ENCODE assay signal across 4 fruit fly cellular contexts in genomic region chrX:873739-874138, dm6.
TF ChIP-seq lines count a peak whose summit lies in the region.

No protein-coding gene starts in this region.

- no peak for TF ChIP-seq CTCF in whole organism, embryonic (GFP tag; optimal IDR thresholded peaks at IDR 0.05; lab: Kevin White, UChicago)

TF ChIP-seq in whole organism, embryonic, 481 proteins besides CTCF, POLR2A, EP300 and RAD21 (continues in another document):
- TF ChIP-seq CG30403 (GFP tag; optimal IDR thresholded peaks at IDR 0.05; lab: Kevin White, UChicago) (peak; percentile 13), cwo (GFP tag; optimal IDR thresholded peaks at IDR 0.05; lab: Kevin White, UChicago) (peak; percentile 18), usp (GFP tag; optimal IDR thresholded peaks at IDR 0.05; lab: Kevin White, UChicago) (no peak), Blimp-1 (GFP tag; optimal IDR thresholded peaks at IDR 0.05; lab: Kevin White, UChicago) (peak; percentile 22), unpg (GFP tag; optimal IDR thresholded peaks at IDR 0.05; lab: Kevin White, UChicago) (peak; percentile 29), CG11504 (tag; optimal IDR thresholded peaks at IDR 0.05; lab: Kevin White, UChicago) (peak; percentile 55), CG15269 (tag; optimal IDR thresholded peaks at IDR 0.05; lab: Kevin White, UChicago) (peak; percentile 34), CG43689 (GFP tag; IDR thresholded peaks at IDR 0.05; lab: Robert Waterston, UW) (no peak), Ets65A (GFP tag; lab: Kevin White, UChicago) (peak; percentile 89), amos (GFP tag; IDR thresholded peaks at IDR 0.05; lab: Robert Waterston, UW; ENCODE audit: partially characterized antibody) (no peak), Ptx1 (GFP tag; IDR thresholded peaks at IDR 0.05; lab: Robert Waterston, UW) (peak; percentile 32; the same call in 1 of the 2 replicates), Meics (GFP tag; optimal IDR thresholded peaks at IDR 0.05; lab: Kevin White, UChicago) (peak; percentile 32), CG4707 (GFP tag; optimal IDR thresholded peaks at IDR 0.05; lab: Kevin White, UChicago) (no peak), Med (GFP tag; lab: Kevin White, UChicago) (peak; percentile 81), CG31441 (GFP tag; IDR thresholded peaks at IDR 0.05; lab: Robert Waterston, UW) (0 out of 2 replicates have a peak, but pooled peaks have one; percentile 30), tll (GFP tag; optimal IDR thresholded peaks at IDR 0.05; lab: Kevin White, UChicago) (no peak), her (GFP tag; optimal IDR thresholded peaks at IDR 0.05; lab: Kevin White, UChicago) (no peak), Hr51 (GFP tag; optimal IDR thresholded peaks at IDR 0.05; lab: Kevin White, UChicago) (peak in 1 of 2 experiments; percentile 27), mirr (GFP tag; optimal IDR thresholded peaks at IDR 0.05; lab: Kevin White, UChicago) (no peak), jumu (GFP tag; optimal IDR thresholded peaks at IDR 0.05; lab: Kevin White, UChicago) (peak; percentile 4), CG14965 (GFP tag; optimal IDR thresholded peaks at IDR 0.05; lab: Kevin White, UChicago; ENCODE audit: borderline replicate concordance) (no peak), ham (GFP tag; IDR thresholded peaks at IDR 0.05; lab: Robert Waterston, UW) (no peak), CG10267 (tag; optimal IDR thresholded peaks at IDR 0.05; lab: Kevin White, UChicago) (no peak)

TF ChIP-seq in whole organism, prepupa, 60 proteins besides CTCF, POLR2A, EP300 and RAD21 (continues in another document):
- peak; percentile 1 for TF ChIP-seq CG6808 (GFP tag; optimal IDR thresholded peaks at IDR 0.05; lab: Kevin White, UChicago)
- TF ChIP-seq Hr39 (GFP tag; optimal IDR thresholded peaks at IDR 0.05; lab: Kevin White, UChicago) = peak; percentile 11
- TF ChIP-seq net (GFP tag; optimal IDR thresholded peaks at IDR 0.05; lab: Kevin White, UChicago) = peak; percentile 13
- TF ChIP-seq Eip78C (GFP tag; lab: Kevin White, UChicago) = peak; percentile 72
- TF ChIP-seq Ets96B (tag; optimal IDR thresholded peaks at IDR 0.05; lab: Kevin White, UChicago) = peak; percentile 0
- TF ChIP-seq CG32006 (GFP tag; optimal IDR thresholded peaks at IDR 0.05; lab: Kevin White, UChicago) = peak; percentile 4
- peak; percentile 38 for TF ChIP-seq cyc (GFP tag; optimal IDR thresholded peaks at IDR 0.05; lab: Kevin White, UChicago)
- peak; percentile 5 for TF ChIP-seq CG8632 (GFP tag; optimal IDR thresholded peaks at IDR 0.05; lab: Kevin White, UChicago)
- TF ChIP-seq dac (GFP tag; optimal IDR thresholded peaks at IDR 0.05; lab: Kevin White, UChicago) = no peak
- TF ChIP-seq acj6 (GFP tag; optimal IDR thresholded peaks at IDR 0.05; lab: Kevin White, UChicago) = peak; percentile 17
- no peak for TF ChIP-seq esn (GFP tag; optimal IDR thresholded peaks at IDR 0.05; lab: Kevin White, UChicago)
- peak; percentile 21 for TF ChIP-seq lz (GFP tag; optimal IDR thresholded peaks at IDR 0.05; lab: Kevin White, UChicago)
- no peak for TF ChIP-seq Blimp-1 (GFP tag; optimal IDR thresholded peaks at IDR 0.05; lab: Kevin White, UChicago)
- no peak for TF ChIP-seq vri (GFP tag; optimal IDR thresholded peaks at IDR 0.05; lab: Kevin White, UChicago)
- TF ChIP-seq Smox (GFP tag; optimal IDR thresholded peaks at IDR 0.05; lab: Kevin White, UChicago) = peak; percentile 14
- TF ChIP-seq CG7368 (GFP tag; optimal IDR thresholded peaks at IDR 0.05; lab: Kevin White, UChicago) = peak; percentile 10
- peak; percentile 12 for TF ChIP-seq CG3032 (tag; optimal IDR thresholded peaks at IDR 0.05; lab: Kevin White, UChicago)
- no peak for TF ChIP-seq CG9139 (GFP tag; optimal IDR thresholded peaks at IDR 0.05; lab: Kevin White, UChicago)
- TF ChIP-seq Gug (GFP tag; IDR thresholded peaks at IDR 0.05; lab: Robert Waterston, UW) = 0 out of 2 replicates have a peak, but pooled peaks have one; percentile 15
- TF ChIP-seq eg (GFP tag; IDR thresholded peaks at IDR 0.05; lab: Robert Waterston, UW) = 0 out of 3 replicates have a peak, but pooled peaks have one; percentile 26
- TF ChIP-seq CG10669 (GFP tag; optimal IDR thresholded peaks at IDR 0.05; lab: Kevin White, UChicago) = peak; percentile 12
- TF ChIP-seq CG34406 (GFP tag; optimal IDR thresholded peaks at IDR 0.05; lab: Kevin White, UChicago) = peak; percentile 8
- no peak for TF ChIP-seq fd85E (GFP tag; optimal IDR thresholded peaks at IDR 0.05; lab: Kevin White, UChicago)

TF ChIP-seq in whole organism, pupa, 21 proteins besides CTCF, POLR2A, EP300 and RAD21:
- TF ChIP-seq EcR (GFP tag; optimal IDR thresholded peaks at IDR 0.05; lab: Kevin White, UChicago) = no peak
- no peak for TF ChIP-seq fd96Ca (GFP tag; IDR thresholded peaks at IDR 0.05; lab: Robert Waterston, UW)
- 0 out of 3 replicates have a peak, but pooled peaks have one; percentile 22 for TF ChIP-seq CG4496 (GFP tag; IDR thresholded peaks at IDR 0.05; lab: Robert Waterston, UW)
- peak; percentile 27 for TF ChIP-seq CG15710 (tag; optimal IDR thresholded peaks at IDR 0.05; lab: Kevin White, UChicago)
- no peak for TF ChIP-seq Snoo (tag; optimal IDR thresholded peaks at IDR 0.05; lab: Kevin White, UChicago)
- peak; percentile 27 for TF ChIP-seq Pif1A (GFP tag; optimal IDR thresholded peaks at IDR 0.05; lab: Kevin White, UChicago)
- peak; percentile 42 for TF ChIP-seq CG8159 (tag; optimal IDR thresholded peaks at IDR 0.05; lab: Kevin White, UChicago)
- peak; percentile 15 for TF ChIP-seq CG14655 (GFP tag; optimal IDR thresholded peaks at IDR 0.05; lab: Kevin White, UChicago)
- TF ChIP-seq D1 (tag; optimal IDR thresholded peaks at IDR 0.05; lab: Kevin White, UChicago) = no peak
- no peak for TF ChIP-seq CG9948 (tag; optimal IDR thresholded peaks at IDR 0.05; lab: Kevin White, UChicago)
- no peak for TF ChIP-seq CG34367 (tag; optimal IDR thresholded peaks at IDR 0.05; lab: Kevin White, UChicago)

TF ChIP-seq in whole organism, wandering third instar larva, 38 proteins besides CTCF, POLR2A, EP300 and RAD21:
- TF ChIP-seq fru (GFP tag; optimal IDR thresholded peaks at IDR 0.05; lab: Kevin White, UChicago) = peak; percentile 34
- TF ChIP-seq h (GFP tag; optimal IDR thresholded peaks at IDR 0.05; lab: Kevin White, UChicago) = peak; percentile 24
- TF ChIP-seq ey (GFP tag; optimal IDR thresholded peaks at IDR 0.05; lab: Kevin White, UChicago) = peak; percentile 7
- peak in 1 of 2 experiments; percentile 38 for TF ChIP-seq foxo (GFP tag; optimal IDR thresholded peaks at IDR 0.05; lab: Kevin White, UChicago)
- no peak for TF ChIP-seq Abd-B (GFP tag; optimal IDR thresholded peaks at IDR 0.05; lab: Kevin White, UChicago)
- TF ChIP-seq N (GFP tag; optimal IDR thresholded peaks at IDR 0.05; lab: Kevin White, UChicago) = no peak
- no peak for TF ChIP-seq sage (GFP tag; optimal IDR thresholded peaks at IDR 0.05; lab: Kevin White, UChicago)
- peak; percentile 5 for TF ChIP-seq HLH106 (tag; optimal IDR thresholded peaks at IDR 0.05; lab: Kevin White, UChicago)
- no peak for TF ChIP-seq pan (optimal IDR thresholded peaks at IDR 0.05; lab: Kevin White, UChicago)
- TF ChIP-seq Dif (GFP tag; optimal IDR thresholded peaks at IDR 0.05; lab: Kevin White, UChicago; ENCODE audit: partially characterized antibody) = no peak

Comparison
In these comparisons a context has a peak if more than half of its experiments do, and no peak if none do; other contexts are left out.
1. Of the 7 proteins assayed by ChIP-seq in both whole organism, embryonic and whole organism, prepupa: peak only in whole organism, embryonic: Blimp-1 and Sox102F; only in whole organism, prepupa: Gug and Hr39; in both: none; in neither: 3.